Worm (Caenorhabditis elegans) whole organism, L3 larva: ENCODE measurements around the gene Y57G11B.3.

Source experiments
- R02D3.7 ChIP-seq: fragments of 150-350 bp; optimal IDR thresholded peaks from 2 replicates; lab custom pipeline; 2014; ENCODE audit warnings: missing biosample characterization, missing genetic modification characterization
- ZK546.5 ChIP-seq: sonication (generic microtip); optimal IDR thresholded peaks from 2 replicates; lab custom pipeline; 2017; ENCODE audit warnings: missing biosample characterization, missing genetic modification characterization
- ama-1 ChIP-seq: fragments of 150-350 bp; optimal IDR thresholded peaks from 2 replicates; lab custom pipeline; 2018
- ceh-28 ChIP-seq: fragments of 150-350 bp; optimal IDR thresholded peaks from 2 replicates; lab custom pipeline; 2014; ENCODE audit warnings: missing biosample characterization, missing genetic modification reagents, missing genetic modification characterization
- ceh-82 ChIP-seq: fragments of 150-350 bp; optimal IDR thresholded peaks from 2 replicates; lab custom pipeline; 2014; ENCODE audit warnings: missing biosample characterization, missing genetic modification characterization
- daf-12 ChIP-seq: fragments of 150-350 bp; optimal IDR thresholded peaks from 2 replicates; lab custom pipeline; 2014; ENCODE audit warnings: missing biosample characterization, missing genetic modification reagents, missing genetic modification characterization
- egl-27 ChIP-seq: sonication (generic microtip); optimal IDR thresholded peaks from 4 replicates; lab custom pipeline; 2017; ENCODE audit warnings: missing biosample characterization, missing genetic modification reagents, missing genetic modification characterization
- egl-5 ChIP-seq: fragments of 150-350 bp; optimal IDR thresholded peaks from 2 replicates; lab custom pipeline; 2017; ENCODE audit warnings: missing biosample characterization, missing genetic modification reagents, missing genetic modification characterization, inconsistent platforms
- elt-2 ChIP-seq: sonication (generic microtip); optimal IDR thresholded peaks from 2 replicates; lab custom pipeline; 2016; ENCODE audit warnings: missing genetic modification reagents, mild to moderate bottlenecking, missing genetic modification characterization, missing compliant biosample characterization
- elt-3 ChIP-seq, 3 experiments: fragments of 150-350 bp in 1 of 3; sonication (generic microtip) in 2 of 3; optimal IDR thresholded peaks; 2 replicates in 2 of 3; 4 replicates in 1 of 3; lab custom pipeline; 2014 to 2017; ENCODE audit warnings: missing biosample characterization in 3 of 3, missing genetic modification characterization in 3 of 3
- eor-1 ChIP-seq, 2 experiments: fragments of 150-350 bp; optimal IDR thresholded peaks; 2 replicates each; lab custom pipeline; 2014 to 2018; ENCODE audit warnings: missing biosample characterization in 2 of 2, missing genetic modification characterization in 2 of 2
- hmg-11 ChIP-seq: sonication (generic microtip); optimal IDR thresholded peaks from 2 replicates; lab custom pipeline; 2016; ENCODE audit warnings: missing genetic modification characterization, missing compliant biosample characterization
- jun-1 ChIP-seq: fragments of 150-350 bp; optimal IDR thresholded peaks from 2 replicates; lab custom pipeline; 2014; ENCODE audit warnings: missing biosample characterization, missing genetic modification reagents, missing genetic modification characterization
- lin-15B ChIP-seq: fragments of 150-350 bp; optimal IDR thresholded peaks from 2 replicates; lab custom pipeline; 2014; ENCODE audit warnings: missing biosample characterization, missing genetic modification characterization
- lin-39 ChIP-seq: fragments of 150-350 bp; optimal IDR thresholded peaks from 2 replicates; lab custom pipeline; 2018; ENCODE audit warnings: missing biosample characterization, missing genetic modification reagents, missing genetic modification characterization
- lsy-12 ChIP-seq: sonication (generic microtip); optimal IDR thresholded peaks from 2 replicates; lab custom pipeline; 2016; ENCODE audit warnings: mild to moderate bottlenecking, missing genetic modification characterization, missing compliant biosample characterization
- mdl-1 ChIP-seq: fragments of 150-350 bp; optimal IDR thresholded peaks from 2 replicates; lab custom pipeline; 2014; ENCODE audit warnings: missing biosample characterization, missing genetic modification characterization
- mml-1 ChIP-seq: fragments of 150-350 bp; sonication (generic microtip); optimal IDR thresholded peaks from 3 replicates; lab custom pipeline; 2014; ENCODE audit warnings: missing biosample characterization, missing genetic modification characterization
- nfya-1 ChIP-seq: sonication (generic microtip); optimal IDR thresholded peaks from 2 replicates; lab custom pipeline; 2017; ENCODE audit warnings: missing genetic modification characterization, mild to moderate bottlenecking, missing compliant biosample characterization, antibody characterized with exemption, moderate library complexity; ENCODE audit not compliant: insufficient read depth
- nhr-11 ChIP-seq: fragments of 150-350 bp; optimal IDR thresholded peaks from 2 replicates; lab custom pipeline; 2014; ENCODE audit warnings: missing biosample characterization, missing genetic modification characterization
- nhr-12 ChIP-seq: fragments of 150-350 bp; optimal IDR thresholded peaks from 2 replicates; lab custom pipeline; 2014; ENCODE audit warnings: missing biosample characterization, missing genetic modification characterization
- nhr-23 ChIP-seq: fragments of 150-350 bp; optimal IDR thresholded peaks from 2 replicates; lab custom pipeline; 2014; ENCODE audit warnings: missing biosample characterization, missing genetic modification reagents, missing genetic modification characterization
- nhr-237 ChIP-seq: fragments of 150-350 bp; optimal IDR thresholded peaks from 2 replicates; lab custom pipeline; 2014; ENCODE audit warnings: missing biosample characterization, missing genetic modification characterization
- nhr-25 ChIP-seq: sonication (generic microtip); optimal IDR thresholded peaks from 2 replicates; lab custom pipeline; 2017; ENCODE audit warnings: missing biosample characterization, missing genetic modification characterization
- nhr-28 ChIP-seq: fragments of 150-350 bp; optimal IDR thresholded peaks from 2 replicates; lab custom pipeline; 2014; ENCODE audit warnings: missing biosample characterization, missing genetic modification characterization
- nhr-43 ChIP-seq: sonication (generic microtip); optimal IDR thresholded peaks from 2 replicates; lab custom pipeline; 2016; ENCODE audit warnings: mild to moderate bottlenecking, missing genetic modification characterization, missing compliant biosample characterization; ENCODE audit not compliant: poor library complexity, severe bottlenecking
- nhr-67 ChIP-seq: fragments of 150-350 bp; optimal IDR thresholded peaks from 2 replicates; lab custom pipeline; 2014; ENCODE audit warnings: missing biosample characterization, missing genetic modification characterization
- nhr-76 ChIP-seq: fragments of 150-350 bp; sonication (generic microtip); optimal IDR thresholded peaks from 5 replicates; lab custom pipeline; 2014; ENCODE audit warnings: missing biosample characterization, missing genetic modification characterization
- nhr-77 ChIP-seq: fragments of 150-350 bp; optimal IDR thresholded peaks from 2 replicates; lab custom pipeline; 2014; ENCODE audit warnings: missing biosample characterization, missing genetic modification characterization
- pqm-1 ChIP-seq: fragments of 150-350 bp; optimal IDR thresholded peaks from 2 replicates; lab custom pipeline; 2017; ENCODE audit warnings: missing biosample characterization, missing genetic modification characterization, inconsistent platforms
- sea-2 ChIP-seq: fragments of 150-350 bp; sonication (generic microtip); optimal IDR thresholded peaks from 4 replicates; lab custom pipeline; 2014; ENCODE audit warnings: missing biosample characterization, missing genetic modification reagents, missing genetic modification characterization
- snpc-4 ChIP-seq: fragments of 150-350 bp; optimal IDR thresholded peaks from 2 replicates; lab custom pipeline; 2014; ENCODE audit warnings: missing biosample characterization, missing genetic modification characterization
- zag-1 ChIP-seq: fragments of 150-350 bp; optimal IDR thresholded peaks from 2 replicates; lab custom pipeline; 2014; ENCODE audit warnings: missing biosample characterization, missing genetic modification characterization
- ztf-11 ChIP-seq: fragments of 150-350 bp; optimal IDR thresholded peaks from 2 replicates; lab custom pipeline; 2014; ENCODE audit warnings: missing biosample characterization, missing genetic modification characterization

The Y57G11B.3 gene

ce11 chrIV:14536911-14537310 is 37.3 kb downstream of the Y57G11B.3 start, which contains the start of gene T27E7.5:
Gene T27E7.5, plus strand, starts transcription at chrIV:14537163.
- TF ChIP-seq elt-2 = no peak
- TF ChIP-seq eor-1 (tag; optimal IDR thresholded peaks at IDR 0.05; lab: Kevin White, UChicago) = no peak
- no peak for TF ChIP-seq nhr-11
- no peak for TF ChIP-seq ceh-82 (tag; lab: Kevin White, UChicago)
- no peak for TF ChIP-seq elt-3 (tag; optimal IDR thresholded peaks at IDR 0.05; lab: Kevin White, UChicago)
- TF ChIP-seq, all 47 proteins: peak for 0

- no peak for TF ChIP-seq eor-1 (tag; optimal IDR thresholded peaks at IDR 0.05; lab: Kevin White, UChicago)
- TF ChIP-seq nhr-25 = no peak
- no peak for TF ChIP-seq ztf-11 (tag; lab: Kevin White, UChicago)
- TF ChIP-seq nhr-23 = no peak
- no peak for TF ChIP-seq mdl-1 (tag; lab: Kevin White, UChicago)
- TF ChIP-seq jun-1 (tag; lab: Kevin White, UChicago) = no peak
- no peak for TF ChIP-seq sea-2 (GFP tag; lab: Kevin White, UChicago)
- TF ChIP-seq nfya-1 (tag; lab: Kevin White, UChicago) = no peak
Measured at ce11 chrIV:14534967-14535366, 39.2 kb downstream of the Y57G11B.3 start, which contains the start of gene T27E7.4. Gene T27E7.4, minus strand, starts transcription at chrIV:14535067.

DNA sequence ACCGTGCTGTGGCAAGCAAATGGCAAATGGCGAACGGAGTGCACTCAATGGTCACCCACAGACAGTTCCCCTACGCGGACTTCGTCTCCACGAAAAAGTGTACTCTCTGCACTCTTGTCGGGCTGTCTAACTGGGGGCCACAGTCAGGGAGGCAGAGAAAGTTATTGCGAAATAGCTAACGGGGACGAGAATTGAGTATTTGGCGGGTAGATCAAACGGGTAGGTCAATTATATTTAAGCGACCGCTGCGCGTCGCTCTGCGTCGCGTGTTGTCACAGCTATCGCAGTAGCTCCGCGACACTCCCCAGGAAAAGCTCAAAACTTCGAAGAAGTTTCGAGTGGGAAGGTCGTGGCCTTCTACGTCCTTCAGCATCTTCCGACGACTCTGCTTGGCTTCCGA is 41.8 kb downstream of the Y57G11B.3 start:
- no peak for TF ChIP-seq nfya-1 (tag; lab: Kevin White, UChicago)
- TF ChIP-seq elt-3 (tag; optimal IDR thresholded peaks at IDR 0.05; lab: Kevin White, UChicago) = no peak
- no peak for TF ChIP-seq nhr-76 (tag; lab: Kevin White, UChicago)
- TF ChIP-seq ama-1 (lab: Kevin White, UChicago) = no peak
- TF ChIP-seq nhr-25 = no peak
- no peak for TF ChIP-seq nhr-28 (tag; lab: Kevin White, UChicago)
- no peak for TF ChIP-seq lsy-12
- no peak for TF ChIP-seq ztf-11 (tag; lab: Kevin White, UChicago)
- no peak for TF ChIP-seq mml-1 (tag; lab: Kevin White, UChicago)
- TF ChIP-seq sea-2 (GFP tag; lab: Kevin White, UChicago) = no peak
- no peak for TF ChIP-seq zag-1
- TF ChIP-seq nhr-237 (tag; lab: Kevin White, UChicago) = no peak
- TF ChIP-seq nhr-12 (tag; lab: Kevin White, UChicago) = no peak
- TF ChIP-seq ceh-82 (tag; lab: Kevin White, UChicago) = no peak
- TF ChIP-seq nhr-11 = no peak
- TF ChIP-seq lin-15B (tag; lab: Kevin White, UChicago) = no peak
- TF ChIP-seq hmg-11 (tag; lab: Kevin White, UChicago) = no peak

ce11 chrIV:14530031-14530430 is 44.2 kb downstream of the Y57G11B.3 start:
- TF ChIP-seq hmg-11 (tag; lab: Kevin White, UChicago) (no peak), lin-39 (tag; lab: Kevin White, UChicago) (no peak), zag-1 (no peak), snpc-4 (tag; lab: Kevin White, UChicago) (no peak), nhr-67 (no peak)

DNA sequence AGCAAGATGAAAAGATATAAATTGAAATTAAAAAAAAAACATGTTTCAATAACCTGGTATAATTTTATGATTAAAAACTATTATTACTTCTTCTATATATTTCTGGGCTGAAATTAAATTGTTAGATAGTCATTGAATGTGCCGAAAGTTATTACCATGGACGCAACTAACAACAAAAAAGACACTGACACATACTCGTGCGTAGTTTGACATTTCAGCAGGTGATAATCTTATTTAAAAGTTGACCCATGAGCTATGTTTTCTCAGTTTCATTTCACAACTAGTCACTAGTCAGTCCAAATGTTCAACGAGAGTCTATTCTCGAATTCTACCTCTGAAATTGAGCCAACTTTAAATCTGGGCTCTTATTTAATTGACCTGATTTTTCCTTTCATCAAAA is 45.5 kb downstream of the Y57G11B.3 start, which contains the start of gene T27E7.3:
TSS of gene T27E7.3 (plus strand) at position 301 of the 400 bp plus-strand sequence.
- no peak for TF ChIP-seq nhr-25
- TF ChIP-seq ceh-82 (tag; lab: Kevin White, UChicago) = no peak

ce11 chrIV:14525272-14526162 is 48.7 kb downstream of the Y57G11B.3 start:
- TF ChIP-seq snpc-4 (tag; lab: Kevin White, UChicago) = peak; percentile 53

- TF ChIP-seq ama-1 (lab: Kevin White, UChicago) = no peak
- no peak for TF ChIP-seq nhr-76 (tag; lab: Kevin White, UChicago)
- no peak for TF ChIP-seq pqm-1
- no peak for TF ChIP-seq nhr-43 (tag; lab: Kevin White, UChicago)
- TF ChIP-seq lin-15B (tag; lab: Kevin White, UChicago) = no peak
- no peak for TF ChIP-seq ceh-82 (tag; lab: Kevin White, UChicago)
- TF ChIP-seq jun-1 (tag; lab: Kevin White, UChicago) = no peak
- no peak for TF ChIP-seq ZK546.5 (tag; lab: Kevin White, UChicago)
- no peak for TF ChIP-seq nhr-23
- TF ChIP-seq elt-3 (tag; optimal IDR thresholded peaks at IDR 0.05; lab: Kevin White, UChicago) = no peak
- TF ChIP-seq eor-1 (tag; optimal IDR thresholded peaks at IDR 0.05; lab: Kevin White, UChicago) = no peak
- no peak for TF ChIP-seq ceh-28 (tag; lab: Kevin White, UChicago)
- TF ChIP-seq R02D3.7 (tag; lab: Kevin White, UChicago) = no peak
- TF ChIP-seq egl-27 (tag; lab: Kevin White, UChicago) = no peak
- TF ChIP-seq egl-5 (tag; lab: Kevin White, UChicago) = no peak
- no peak for TF ChIP-seq daf-12 (tag; lab: Kevin White, UChicago)
- TF ChIP-seq nhr-67 = no peak
- TF ChIP-seq nhr-77 = no peak
Measured at ce11 chrIV:14523568-14523967, 50.6 kb downstream of the Y57G11B.3 start, which contains the start of gene srh-63. Gene srh-63, plus strand, starts transcription at chrIV:14523868.
